Fruit fly (Drosophila melanogaster): Measurements from ENCODE around the gene cpo.

The cpo gene

DNA sequence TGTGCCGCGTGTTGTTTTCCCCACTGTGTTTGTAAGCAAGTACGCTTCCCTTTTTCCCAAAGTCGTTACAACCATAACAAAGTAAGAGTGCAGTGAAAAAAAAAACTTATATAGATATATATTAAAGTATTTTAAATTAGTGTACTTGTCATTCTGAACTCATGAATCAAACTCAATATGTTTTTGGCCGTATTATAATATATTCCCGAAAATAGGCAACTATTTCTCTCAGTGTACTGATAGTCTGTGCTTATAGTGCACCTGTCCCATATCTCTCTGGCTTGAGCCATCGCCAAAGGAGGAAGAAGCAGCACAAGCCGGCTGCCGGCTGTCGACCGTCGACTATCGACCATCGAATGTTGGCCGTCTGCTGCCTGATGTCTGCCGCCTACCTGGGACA lies 21.5 kb downstream of the cpo start (continued):
- no peak for TF ChIP-seq pzg (GFP tag; optimal IDR thresholded peaks at IDR 0.05)
- peak; percentile 75 for TF ChIP-seq Med (GFP tag)
- TF ChIP-seq klu (GFP tag; IDR thresholded peaks at IDR 0.05) = peak; percentile 10; the same call in 1 of the 2 replicates
- TF ChIP-seq ind (GFP tag; optimal IDR thresholded peaks at IDR 0.05) = peak; percentile 16
- peak; percentile 76 for TF ChIP-seq CG6689 (GFP tag; IDR thresholded peaks at IDR 0.05)
- TF ChIP-seq Rx (GFP tag; IDR thresholded peaks at IDR 0.05) = peak; percentile 57
- peak; percentile 61; the same call in 1 of the 2 replicates for TF ChIP-seq Ada2b (GFP tag; IDR thresholded peaks at IDR 0.05)
- TF ChIP-seq Dek (tag; optimal IDR thresholded peaks at IDR 0.05) = no peak
- peak; percentile 71 for TF ChIP-seq CG10209 (GFP tag; optimal IDR thresholded peaks at IDR 0.05)
- TF ChIP-seq sqz (GFP tag; optimal IDR thresholded peaks at IDR 0.05) = peak; percentile 75
- no peak for TF ChIP-seq nau (GFP tag; optimal IDR thresholded peaks at IDR 0.05)
- peak; percentile 88 for TF ChIP-seq CG8765 (GFP tag; IDR thresholded peaks at IDR 0.05)
- peak; percentile 62 for TF ChIP-seq Hsf (GFP tag; optimal IDR thresholded peaks at IDR 0.05)
- peak; percentile 26 for TF ChIP-seq CG15269 (tag; optimal IDR thresholded peaks at IDR 0.05)
- no peak for TF ChIP-seq CG7987 (GFP tag; optimal IDR thresholded peaks at IDR 0.05)
- no peak for TF ChIP-seq wor (GFP tag; IDR thresholded peaks at IDR 0.05)
- TF ChIP-seq lilli (GFP tag; optimal IDR thresholded peaks at IDR 0.05) = peak; percentile 42
- TF ChIP-seq org-1 (GFP tag; optimal IDR thresholded peaks at IDR 0.05) = peak; percentile 54
- no peak for TF ChIP-seq CG9215 (GFP tag; IDR thresholded peaks at IDR 0.05)
- TF ChIP-seq CG10267 (tag; optimal IDR thresholded peaks at IDR 0.05) = peak; percentile 84
- TF ChIP-seq crol (GFP tag; IDR thresholded peaks at IDR 0.05) = no peak
- peak; percentile 22 for TF ChIP-seq CG8281 (tag; optimal IDR thresholded peaks at IDR 0.05)
- no peak for TF ChIP-seq usp (GFP tag; optimal IDR thresholded peaks at IDR 0.05)
- peak; percentile 57 for TF ChIP-seq lmd (GFP tag; IDR thresholded peaks at IDR 0.05)
- TF ChIP-seq CG4424 (GFP tag; optimal IDR thresholded peaks at IDR 0.05) = peak; percentile 78
- TF ChIP-seq seq (GFP tag; IDR thresholded peaks at IDR 0.05) = 0 out of 2 replicates have a peak, but pooled peaks have one; percentile 17
- TF ChIP-seq Hr3 (GFP tag; optimal IDR thresholded peaks at IDR 0.05) = peak; percentile 67
- TF ChIP-seq Camta (GFP tag; optimal IDR thresholded peaks at IDR 0.05) = no peak
- peak in 1 of 2 experiments; percentile 12 for TF ChIP-seq insv (GFP tag; optimal IDR thresholded peaks at IDR 0.05)
- TF ChIP-seq sens-2 (GFP tag; IDR thresholded peaks at IDR 0.05) = peak; percentile 80
- TF ChIP-seq tin (GFP tag; optimal IDR thresholded peaks at IDR 0.05) = peak; percentile 72
- peak; percentile 73 for TF ChIP-seq CG8924 (tag; optimal IDR thresholded peaks at IDR 0.05)
- TF ChIP-seq CG15011 (GFP tag; optimal IDR thresholded peaks at IDR 0.05) = peak; percentile 31
- TF ChIP-seq HLH3B (GFP tag; IDR thresholded peaks at IDR 0.05) = peak; percentile 26; the same call in 1 of the 2 replicates
- peak; percentile 56 for TF ChIP-seq Usf (GFP tag; optimal IDR thresholded peaks at IDR 0.05)
- peak; percentile 48; the same call in 2 of the 3 replicates for TF ChIP-seq dysf (GFP tag; IDR thresholded peaks at IDR 0.05)
- no peak for TF ChIP-seq CG16813 (GFP tag; IDR thresholded peaks at IDR 0.05; ENCODE audit: partially characterized antibody)
- peak; percentile 77 for TF ChIP-seq Ssrp (tag; optimal IDR thresholded peaks at IDR 0.05)
- TF ChIP-seq lbe (GFP tag; optimal IDR thresholded peaks at IDR 0.05) = no peak
- TF ChIP-seq CG12299 (tag; optimal IDR thresholded peaks at IDR 0.05) = no peak
- TF ChIP-seq CG16815 (GFP tag; optimal IDR thresholded peaks at IDR 0.05) = peak; percentile 85
- no peak for TF ChIP-seq CG4854 (GFP tag; optimal IDR thresholded peaks at IDR 0.05)
- TF ChIP-seq Lhr (GFP tag; optimal IDR thresholded peaks at IDR 0.05) = peak; percentile 44
- TF ChIP-seq lola (GFP tag; optimal IDR thresholded peaks at IDR 0.05) = peak in 1 of 3 experiments; percentile 91
- TF ChIP-seq mam (GFP tag; optimal IDR thresholded peaks at IDR 0.05) = no peak
- no peak for TF ChIP-seq Oaz (GFP tag; IDR thresholded peaks at IDR 0.05)
- TF ChIP-seq dmrt99B (tag; optimal IDR thresholded peaks at IDR 0.05) = peak; percentile 46
- no peak for TF ChIP-seq nom (GFP tag; optimal IDR thresholded peaks at IDR 0.05)
- TF ChIP-seq jigr1 (GFP tag; IDR thresholded peaks at IDR 0.05) = no peak
- TF ChIP-seq p53 (GFP tag; optimal IDR thresholded peaks at IDR 0.05) = no peak
- peak; percentile 43 for TF ChIP-seq pnt (GFP tag; optimal IDR thresholded peaks at IDR 0.05)

All from whole organism, embryonic.